Fruit fly (Drosophila melanogaster) whole organism, prepupa: ENCODE measurements around the gene CG18581.

ENCODE experiments used
- Blimp-1 ChIP-seq: fragments of 200-800 bp; sonication (Bioruptor generic); optimal IDR thresholded peaks from 3 replicates; lab custom pipeline; 2017; ENCODE audit warnings: missing biosample characterization, missing genetic modification characterization, mild to moderate bottlenecking, moderate library complexity, missing genetic modification reagents
- CG10631 ChIP-seq: fragments of 200-800 bp; sonication (Bioruptor generic); optimal IDR thresholded peaks from 2 replicates; lab custom pipeline; 2016; ENCODE audit warnings: missing biosample characterization, missing genetic modification characterization
- CG10669 ChIP-seq: fragments of 200-800 bp; sonication (Bioruptor generic); optimal IDR thresholded peaks from 3 replicates; lab custom pipeline; 2018; ENCODE audit warnings: missing biosample characterization, mild to moderate bottlenecking, missing genetic modification characterization, moderate library complexity
- CG15336 ChIP-seq: fragments of 200-800 bp; sonication (Bioruptor generic); IDR thresholded peaks from 2 replicates; pipeline ENCODE4 v1.3.6; 2022; ENCODE audit warnings: missing biosample characterization, missing genetic modification characterization
- CG1621 ChIP-seq: fragments of 200-800 bp; sonication (Bioruptor generic); optimal IDR thresholded peaks from 3 replicates; lab custom pipeline; 2018; ENCODE audit warnings: missing biosample characterization, mild to moderate bottlenecking, missing genetic modification characterization
- CG16779 ChIP-seq: fragments of 200-800 bp; sonication (Bioruptor generic); optimal IDR thresholded peaks from 3 replicates; lab custom pipeline; 2017; ENCODE audit warnings: missing biosample characterization, mild to moderate bottlenecking, missing genetic modification characterization
- CG3032 ChIP-seq: fragments of 200-800 bp; optimal IDR thresholded peaks from 2 replicates; lab custom pipeline; 2019; ENCODE audit warnings: missing biosample characterization, mild to moderate bottlenecking, missing genetic modification characterization, moderate library complexity
- CG31627 ChIP-seq: fragments of 200-800 bp; sonication (Bioruptor generic); optimal IDR thresholded peaks from 3 replicates; lab custom pipeline; 2016; ENCODE audit warnings: missing biosample characterization, missing genetic modification characterization
- CG32006 ChIP-seq: fragments of 200-800 bp; sonication (Bioruptor generic); optimal IDR thresholded peaks from 3 replicates; lab custom pipeline; 2017; ENCODE audit warnings: missing biosample characterization, mild to moderate bottlenecking, missing genetic modification characterization
- CG34406 ChIP-seq: fragments of 200-800 bp; sonication (Bioruptor generic); optimal IDR thresholded peaks from 3 replicates; lab custom pipeline; 2016; ENCODE audit warnings: missing biosample characterization, missing genetic modification characterization
- CG4318 ChIP-seq: fragments of 200-800 bp; sonication (Bioruptor generic); optimal IDR thresholded peaks from 3 replicates; lab custom pipeline; 2017; ENCODE audit warnings: missing biosample characterization, mild to moderate bottlenecking, missing genetic modification characterization
- CG6276 ChIP-seq: fragments of 200-800 bp; sonication (Bioruptor generic); optimal IDR thresholded peaks from 2 replicates; lab custom pipeline; 2017; ENCODE audit warnings: missing biosample characterization, mild to moderate bottlenecking, missing genetic modification characterization
- CG6792 ChIP-seq: fragments of 200-800 bp; sonication (Bioruptor generic); optimal IDR thresholded peaks from 3 replicates; lab custom pipeline; 2016; ENCODE audit warnings: missing biosample characterization, missing genetic modification characterization
- CG6808 ChIP-seq: fragments of 200-800 bp; sonication (Bioruptor generic); optimal IDR thresholded peaks from 3 replicates; lab custom pipeline; 2017; ENCODE audit warnings: missing biosample characterization, missing genetic modification characterization, mild to moderate bottlenecking, moderate library complexity, missing genetic modification reagents
- CG8319 ChIP-seq: fragments of 200-800 bp; sonication (Bioruptor generic); optimal IDR thresholded peaks from 3 replicates; lab custom pipeline; 2016; ENCODE audit warnings: missing biosample characterization, missing genetic modification characterization
- CG8632 ChIP-seq: fragments of 200-800 bp; sonication (Bioruptor generic); optimal IDR thresholded peaks from 3 replicates; lab custom pipeline; 2016; ENCODE audit warnings: missing biosample characterization, missing genetic modification characterization
- Eip75B ChIP-seq: fragments of 200-800 bp; sonication (Bioruptor generic); optimal IDR thresholded peaks from 3 replicates; lab custom pipeline; 2016; ENCODE audit warnings: missing biosample characterization, missing genetic modification characterization
- Eip78C ChIP-seq: fragments of 200-800 bp; sonication (Bioruptor generic); peaks from one replicate; lab custom pipeline; 2016; ENCODE audit warnings: missing biosample characterization, missing genetic modification characterization
- Eip93F ChIP-seq: fragments of 200-800 bp; sonication (Bioruptor generic); optimal IDR thresholded peaks from 2 replicates; lab custom pipeline; 2016; ENCODE audit warnings: missing biosample characterization, mild to moderate bottlenecking, missing genetic modification characterization
- Ets21C ChIP-seq: fragments of 200-800 bp; sonication (Bioruptor generic); optimal IDR thresholded peaks from 3 replicates; lab custom pipeline; 2016; ENCODE audit warnings: missing biosample characterization, missing genetic modification characterization
- Hr38 ChIP-seq: sonication (Bioruptor generic); optimal IDR thresholded peaks from 2 replicates; lab custom pipeline; 2016; ENCODE audit warnings: missing biosample characterization, missing genetic modification characterization
- Hr39 ChIP-seq: fragments of 200-800 bp; sonication (Bioruptor generic); optimal IDR thresholded peaks from 2 replicates; lab custom pipeline; 2016; ENCODE audit warnings: missing biosample characterization, missing genetic modification characterization
- Hr4 ChIP-seq: fragments of 200-800 bp; sonication (Bioruptor generic); optimal IDR thresholded peaks from 3 replicates; lab custom pipeline; 2016; ENCODE audit warnings: missing biosample characterization, missing genetic modification characterization
- Met ChIP-seq: fragments of 200-800 bp; sonication (Bioruptor generic); optimal IDR thresholded peaks from 3 replicates; lab custom pipeline; 2016; ENCODE audit warnings: missing biosample characterization, missing genetic modification characterization
- OdsH ChIP-seq: fragments of 200-800 bp; sonication (Bioruptor generic); optimal IDR thresholded peaks from 3 replicates; lab custom pipeline; 2016; ENCODE audit warnings: missing biosample characterization, missing genetic modification characterization
- Sox14 ChIP-seq: fragments of 200-800 bp; sonication (Bioruptor generic); optimal IDR thresholded peaks from 3 replicates; lab custom pipeline; 2016; ENCODE audit warnings: missing biosample characterization, missing genetic modification characterization
- Sox15 ChIP-seq: fragments of 200-800 bp; sonication (Bioruptor generic); optimal IDR thresholded peaks from 3 replicates; lab custom pipeline; 2016; ENCODE audit warnings: missing biosample characterization, missing genetic modification characterization
- achi ChIP-seq: fragments of 200-800 bp; sonication (Bioruptor generic); optimal IDR thresholded peaks from 3 replicates; lab custom pipeline; 2016; ENCODE audit warnings: missing biosample characterization, missing genetic modification characterization
- acj6 ChIP-seq: fragments of 200-800 bp; sonication (Bioruptor generic); optimal IDR thresholded peaks from 3 replicates; lab custom pipeline; 2016; ENCODE audit warnings: missing biosample characterization, missing genetic modification characterization
- cyc ChIP-seq: fragments of 200-800 bp; sonication (Bioruptor generic); optimal IDR thresholded peaks from 3 replicates; lab custom pipeline; 2016; ENCODE audit warnings: missing biosample characterization, missing genetic modification characterization
- dac ChIP-seq: fragments of 200-800 bp; sonication (Bioruptor generic); optimal IDR thresholded peaks from 2 replicates; lab custom pipeline; 2017; ENCODE audit warnings: missing biosample characterization, mild to moderate bottlenecking, missing genetic modification characterization
- dsx ChIP-seq: fragments of 200-800 bp; optimal IDR thresholded peaks from 3 replicates; lab custom pipeline; 2019; ENCODE audit warnings: missing biosample characterization, mild to moderate bottlenecking, missing genetic modification characterization, moderate library complexity; ENCODE audit not compliant: poor library complexity, severe bottlenecking
- eg ChIP-seq: fragments of 200-800 bp; sonication (Bioruptor generic); IDR thresholded peaks from 3 replicates; pipeline ENCODE4 v1.3.6; 2022; ENCODE audit warnings: missing biosample characterization, missing genetic modification characterization
- esn ChIP-seq: fragments of 200-800 bp; sonication (Bioruptor generic); optimal IDR thresholded peaks from 2 replicates; lab custom pipeline; 2016; ENCODE audit warnings: missing biosample characterization, mild to moderate bottlenecking, missing genetic modification characterization, moderate library complexity
- fd59A ChIP-seq: fragments of 200-800 bp; sonication (Bioruptor generic); optimal IDR thresholded peaks from 2 replicates; lab custom pipeline; 2017; ENCODE audit warnings: missing biosample characterization, mild to moderate bottlenecking, missing genetic modification characterization, missing genetic modification reagents
- fd85E ChIP-seq: fragments of 200-800 bp; sonication (Bioruptor generic); optimal IDR thresholded peaks from 3 replicates; lab custom pipeline; 2016; ENCODE audit warnings: missing biosample characterization, missing genetic modification characterization
- fkh ChIP-seq: fragments of 200-800 bp; sonication (Bioruptor generic); optimal IDR thresholded peaks from 3 replicates; lab custom pipeline; 2017; ENCODE audit warnings: missing biosample characterization, mild to moderate bottlenecking, missing genetic modification characterization, moderate library complexity
- lz ChIP-seq: fragments of 200-800 bp; sonication (Bioruptor generic); optimal IDR thresholded peaks from 3 replicates; lab custom pipeline; 2016; ENCODE audit warnings: missing biosample characterization, missing genetic modification characterization
- net ChIP-seq: fragments of 200-800 bp; sonication (Bioruptor generic); optimal IDR thresholded peaks from 3 replicates; lab custom pipeline; 2016; ENCODE audit warnings: missing biosample characterization, missing genetic modification characterization
- pdm3 ChIP-seq: fragments of 200-800 bp; sonication (Bioruptor generic); optimal IDR thresholded peaks from 3 replicates; lab custom pipeline; 2016; ENCODE audit warnings: missing biosample characterization, missing genetic modification characterization
- salr ChIP-seq, 2 experiments: fragments of 200-800 bp; sonication (Bioruptor generic); optimal IDR thresholded peaks; 3 replicates each; lab custom pipeline; 2016 to 2018; ENCODE audit warnings: missing biosample characterization in 2 of 2, missing genetic modification characterization in 2 of 2, mild to moderate bottlenecking in 1 of 2
- ss ChIP-seq, 2 experiments: fragments of 200-800 bp; sonication (Bioruptor generic); optimal IDR thresholded peaks; 2 replicates in 1 of 2; 3 replicates in 1 of 2; lab custom pipeline; 2017 to 2018; ENCODE audit warnings: mild to moderate bottlenecking in 2 of 2, missing biosample characterization in 2 of 2, missing genetic modification characterization in 2 of 2, moderate library complexity in 1 of 2
- svp ChIP-seq: fragments of 200-800 bp; sonication (Bioruptor generic); peaks from one replicate; lab custom pipeline; 2016; ENCODE audit warnings: missing biosample characterization, missing genetic modification characterization
- topi ChIP-seq: fragments of 200-800 bp; sonication (Bioruptor generic); optimal IDR thresholded peaks from 3 replicates; lab custom pipeline; 2016; ENCODE audit warnings: missing biosample characterization, missing genetic modification characterization
- vri ChIP-seq: fragments of 200-800 bp; sonication (Bioruptor generic); optimal IDR thresholded peaks from 3 replicates; lab custom pipeline; 2016; ENCODE audit warnings: missing biosample characterization, mild to moderate bottlenecking, missing genetic modification characterization

CG18581 gene

DNA sequence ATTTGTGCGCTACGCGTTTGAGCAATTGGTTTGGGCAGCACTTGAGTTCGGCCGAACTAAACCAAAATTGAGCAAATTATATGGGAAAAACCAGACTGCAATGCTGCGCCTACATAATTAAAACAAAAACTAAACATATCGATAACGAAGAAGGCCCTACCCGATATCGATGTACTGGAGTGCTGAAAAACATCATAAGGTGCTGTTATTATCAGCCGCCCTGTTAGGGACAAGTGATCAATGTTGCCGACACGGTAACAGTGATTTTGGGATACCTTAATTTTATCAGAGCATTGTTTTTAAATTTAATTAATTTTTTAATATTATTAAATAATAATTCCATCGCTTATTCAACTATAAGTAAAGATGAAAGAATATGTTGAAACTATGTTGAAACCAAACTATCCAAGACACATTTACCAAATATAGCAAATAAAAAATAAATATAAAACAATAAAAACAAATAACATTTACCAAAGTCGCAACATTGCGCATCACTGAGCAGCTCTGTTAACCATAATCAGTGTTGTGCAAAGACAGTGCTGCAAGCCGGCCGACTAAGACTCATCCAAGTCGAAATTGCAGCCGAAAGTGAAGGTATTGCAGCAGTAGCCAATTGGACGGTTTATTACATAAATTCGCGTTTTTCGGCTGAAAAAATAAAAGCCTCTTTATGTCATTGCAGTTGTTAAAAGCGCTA, 44.7 kb upstream of the CG18581 start, which contains the start of the genes sstn, Plp and GlyRS (continued):
- TF ChIP-seq fkh (GFP tag; lab: Kevin White, UChicago) (no peak), fd59A (GFP tag; lab: Kevin White, UChicago) (peak; percentile 17), salr (GFP tag; optimal IDR thresholded peaks at IDR 0.05; lab: Kevin White, UChicago) (peak in 1 of 2 experiments; percentile 19), Blimp-1 (GFP tag; lab: Kevin White, UChicago) (peak; percentile 33), CG6792 (GFP tag; lab: Kevin White, UChicago) (peak; percentile 17), CG6276 (GFP tag; lab: Kevin White, UChicago) (no peak), achi (GFP tag; lab: Kevin White, UChicago) (peak; percentile 33), vri (GFP tag; lab: Kevin White, UChicago) (peak; percentile 24), net (GFP tag; lab: Kevin White, UChicago) (peak; percentile 11), CG1621 (no peak), CG6808 (GFP tag; lab: Kevin White, UChicago) (no peak), CG8632 (GFP tag; lab: Kevin White, UChicago) (peak; percentile 28), dac (GFP tag; lab: Kevin White, UChicago) (no peak), Hr38 (GFP tag; lab: Kevin White, UChicago) (no peak)

DNA sequence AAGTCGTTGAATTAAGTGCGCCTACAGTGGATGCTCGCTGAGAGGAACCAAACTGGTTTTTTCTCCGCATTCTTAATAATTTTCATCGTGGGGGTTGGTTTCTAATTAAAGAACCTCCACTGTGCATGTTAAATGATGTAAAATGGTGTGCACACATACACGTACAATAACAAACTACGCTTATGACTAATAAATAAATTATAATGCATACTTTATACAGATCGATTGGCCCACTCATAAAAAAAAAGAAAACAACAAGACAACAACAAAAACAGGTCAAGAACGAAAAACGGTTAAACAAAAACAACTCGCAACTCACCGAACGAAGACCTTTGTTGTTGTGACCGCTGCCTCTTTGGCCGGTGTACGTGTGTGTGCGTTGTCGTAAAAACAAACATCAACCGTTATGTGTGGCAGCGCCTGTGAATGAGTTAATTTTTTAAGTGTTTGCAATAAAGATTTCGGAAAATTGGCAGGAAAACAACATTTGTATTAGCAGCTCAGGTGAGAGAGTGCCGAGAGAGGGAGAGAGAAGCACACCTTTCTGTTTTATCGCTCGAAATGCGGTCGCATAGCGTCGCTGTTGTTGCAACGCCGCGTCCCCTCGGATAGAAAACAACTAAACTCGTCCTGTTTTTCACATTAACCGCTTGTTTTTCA, 44.0 kb upstream of the CG18581 start:
- TF ChIP-seq CG32006 (no peak), CG6808 (GFP tag; lab: Kevin White, UChicago) (peak; percentile 32), achi (GFP tag; lab: Kevin White, UChicago) (no peak), svp (peak; percentile 85), Met (GFP tag; lab: Kevin White, UChicago) (peak; percentile 4), OdsH (GFP tag; lab: Kevin White, UChicago) (peak; percentile 14), CG15336 (peak; percentile 44; the same call in 1 of the 2 replicates), dsx (GFP tag; lab: Kevin White, UChicago) (no peak), CG16779 (tag; lab: Kevin White, UChicago) (no peak), esn (GFP tag; lab: Kevin White, UChicago) (peak; percentile 37), fkh (GFP tag; lab: Kevin White, UChicago) (peak; percentile 66), Eip93F (no peak), fd59A (GFP tag; lab: Kevin White, UChicago) (no peak), acj6 (GFP tag; lab: Kevin White, UChicago) (no peak), Eip75B (GFP tag; lab: Kevin White, UChicago) (peak; percentile 15), Hr4 (peak; percentile 19), CG4318 (GFP tag; lab: Kevin White, UChicago) (no peak), dac (GFP tag; lab: Kevin White, UChicago) (no peak), CG3032 (tag; lab: Kevin White, UChicago) (no peak), ss (GFP tag; optimal IDR thresholded peaks at IDR 0.05; lab: Kevin White, UChicago) (no peak), topi (GFP tag; lab: Kevin White, UChicago) (peak; percentile 44), CG34406 (GFP tag; lab: Kevin White, UChicago) (peak; percentile 15), vri (GFP tag; lab: Kevin White, UChicago) (peak; percentile 77), Sox15 (GFP tag; lab: Kevin White, UChicago) (no peak), CG8319 (GFP tag; lab: Kevin White, UChicago) (no peak), cyc (peak; percentile 29), Hr38 (GFP tag; lab: Kevin White, UChicago) (no peak), pdm3 (GFP tag; lab: Kevin White, UChicago) (peak; percentile 35), Eip78C (GFP tag; lab: Kevin White, UChicago) (peak; percentile 73), CG10631 (no peak), eg (GFP tag; lab: Robert Waterston, UW) (peak; percentile 48; the same call in 1 of the 3 replicates), Sox14 (GFP tag; lab: Kevin White, UChicago) (peak; percentile 17), lz (GFP tag; lab: Kevin White, UChicago) (peak; percentile 2), CG1621 (no peak), Hr39 (GFP tag; lab: Kevin White, UChicago) (peak; percentile 20), CG31627 (GFP tag; lab: Kevin White, UChicago) (peak; percentile 40), Ets21C (peak; percentile 3), CG6792 (GFP tag; lab: Kevin White, UChicago) (peak; percentile 12), salr (GFP tag; optimal IDR thresholded peaks at IDR 0.05; lab: Kevin White, UChicago) (no peak), fd85E (GFP tag; lab: Kevin White, UChicago) (no peak), CG10669 (GFP tag; lab: Kevin White, UChicago) (no peak)
